Fruit fly (Drosophila melanogaster) whole organism, prepupa: ENCODE measurements around the gene Rbbp5.
A peak's percentile ranks its signal among the peaks of the same experiment; 100 is the strongest.

Source experiments
- Blimp-1 ChIP-seq: fragments of 200-800 bp; sonication (Bioruptor generic); optimal IDR thresholded peaks from 3 replicates; lab custom pipeline; 2017; ENCODE audit warnings: missing biosample characterization, missing genetic modification characterization, mild to moderate bottlenecking, moderate library complexity, missing genetic modification reagents
- CG10631 ChIP-seq: fragments of 200-800 bp; sonication (Bioruptor generic); optimal IDR thresholded peaks from 2 replicates; lab custom pipeline; 2016; ENCODE audit warnings: missing biosample characterization, missing genetic modification characterization
- CG11294 ChIP-seq: fragments of 200-800 bp; sonication (Bioruptor generic); IDR thresholded peaks from 2 replicates; pipeline ENCODE4 v1.3.6; 2022; ENCODE audit warnings: missing biosample characterization, missing genetic modification characterization
- CG11762 ChIP-seq: fragments of 200-800 bp; sonication (Bioruptor generic); optimal IDR thresholded peaks from 3 replicates; lab custom pipeline; 2016; ENCODE audit warnings: missing biosample characterization, missing genetic modification characterization; ENCODE audit not compliant: insufficient read depth
- CG11902 ChIP-seq: fragments of 200-800 bp; sonication (Bioruptor generic); optimal IDR thresholded peaks from 3 replicates; lab custom pipeline; 2016; ENCODE audit warnings: missing biosample characterization, missing genetic modification characterization
- CG15336 ChIP-seq: fragments of 200-800 bp; sonication (Bioruptor generic); IDR thresholded peaks from 2 replicates; pipeline ENCODE4 v1.3.6; 2022; ENCODE audit warnings: missing biosample characterization, missing genetic modification characterization
- CG1621 ChIP-seq: fragments of 200-800 bp; sonication (Bioruptor generic); optimal IDR thresholded peaks from 3 replicates; lab custom pipeline; 2018; ENCODE audit warnings: missing biosample characterization, mild to moderate bottlenecking, missing genetic modification characterization
- CG16779 ChIP-seq: fragments of 200-800 bp; sonication (Bioruptor generic); optimal IDR thresholded peaks from 3 replicates; lab custom pipeline; 2017; ENCODE audit warnings: missing biosample characterization, mild to moderate bottlenecking, missing genetic modification characterization
- CG34406 ChIP-seq: fragments of 200-800 bp; sonication (Bioruptor generic); optimal IDR thresholded peaks from 3 replicates; lab custom pipeline; 2016; ENCODE audit warnings: missing biosample characterization, missing genetic modification characterization
- CG3919 ChIP-seq: fragments of 200-800 bp; sonication (Bioruptor generic); optimal IDR thresholded peaks from 3 replicates; lab custom pipeline; 2016; ENCODE audit warnings: missing biosample characterization, missing genetic modification characterization
- CG6163 ChIP-seq: fragments of 200-800 bp; sonication (Bioruptor generic); IDR thresholded peaks from 3 replicates; pipeline ENCODE4 v1.3.6; 2022; ENCODE audit warnings: missing biosample characterization, missing genetic modification characterization
- CG6276 ChIP-seq: fragments of 200-800 bp; sonication (Bioruptor generic); optimal IDR thresholded peaks from 2 replicates; lab custom pipeline; 2017; ENCODE audit warnings: missing biosample characterization, mild to moderate bottlenecking, missing genetic modification characterization
- CG6854 ChIP-seq: fragments of 200-800 bp; sonication (Bioruptor generic); optimal IDR thresholded peaks from 2 replicates; lab custom pipeline; 2017; ENCODE audit warnings: missing biosample characterization, mild to moderate bottlenecking, missing genetic modification characterization
- CG7368 ChIP-seq: fragments of 200-800 bp; sonication (Bioruptor generic); optimal IDR thresholded peaks from 3 replicates; lab custom pipeline; 2016; ENCODE audit warnings: missing biosample characterization, missing genetic modification characterization
- CG8119 ChIP-seq: fragments of 200-800 bp; sonication (Bioruptor generic); IDR thresholded peaks from 3 replicates; pipeline ENCODE4 v1.3.6; 2022; ENCODE audit warnings: missing biosample characterization, missing genetic modification characterization
- CG8632 ChIP-seq: fragments of 200-800 bp; sonication (Bioruptor generic); optimal IDR thresholded peaks from 3 replicates; lab custom pipeline; 2016; ENCODE audit warnings: missing biosample characterization, missing genetic modification characterization
- Eip75B ChIP-seq: fragments of 200-800 bp; sonication (Bioruptor generic); optimal IDR thresholded peaks from 3 replicates; lab custom pipeline; 2016; ENCODE audit warnings: missing biosample characterization, missing genetic modification characterization
- Gug ChIP-seq: fragments of 200-800 bp; sonication (Bioruptor generic); IDR thresholded peaks from 2 replicates; pipeline ENCODE4 v1.3.6; 2022; ENCODE audit warnings: missing biosample characterization, missing genetic modification characterization
- Hr38 ChIP-seq: sonication (Bioruptor generic); optimal IDR thresholded peaks from 2 replicates; lab custom pipeline; 2016; ENCODE audit warnings: missing biosample characterization, missing genetic modification characterization
- Hr39 ChIP-seq: fragments of 200-800 bp; sonication (Bioruptor generic); optimal IDR thresholded peaks from 2 replicates; lab custom pipeline; 2016; ENCODE audit warnings: missing biosample characterization, missing genetic modification characterization
- Lpt ChIP-seq: fragments of 200-800 bp; sonication (Bioruptor generic); optimal IDR thresholded peaks from 3 replicates; lab custom pipeline; 2016; ENCODE audit warnings: missing biosample characterization, missing genetic modification characterization
- Met ChIP-seq: fragments of 200-800 bp; sonication (Bioruptor generic); optimal IDR thresholded peaks from 3 replicates; lab custom pipeline; 2016; ENCODE audit warnings: missing biosample characterization, missing genetic modification characterization
- Smox ChIP-seq: fragments of 200-800 bp; sonication (Bioruptor generic); optimal IDR thresholded peaks from 3 replicates; lab custom pipeline; 2016; ENCODE audit warnings: missing biosample characterization, missing genetic modification characterization
- Sox15 ChIP-seq: fragments of 200-800 bp; sonication (Bioruptor generic); optimal IDR thresholded peaks from 3 replicates; lab custom pipeline; 2016; ENCODE audit warnings: missing biosample characterization, missing genetic modification characterization
- achi ChIP-seq: fragments of 200-800 bp; sonication (Bioruptor generic); optimal IDR thresholded peaks from 3 replicates; lab custom pipeline; 2016; ENCODE audit warnings: missing biosample characterization, missing genetic modification characterization
- acj6 ChIP-seq: fragments of 200-800 bp; sonication (Bioruptor generic); optimal IDR thresholded peaks from 3 replicates; lab custom pipeline; 2016; ENCODE audit warnings: missing biosample characterization, missing genetic modification characterization
- dac ChIP-seq: fragments of 200-800 bp; sonication (Bioruptor generic); optimal IDR thresholded peaks from 2 replicates; lab custom pipeline; 2017; ENCODE audit warnings: missing biosample characterization, mild to moderate bottlenecking, missing genetic modification characterization
- dsx ChIP-seq: fragments of 200-800 bp; optimal IDR thresholded peaks from 3 replicates; lab custom pipeline; 2019; ENCODE audit warnings: missing biosample characterization, mild to moderate bottlenecking, missing genetic modification characterization, moderate library complexity; ENCODE audit not compliant: poor library complexity, severe bottlenecking
- eg ChIP-seq: fragments of 200-800 bp; sonication (Bioruptor generic); IDR thresholded peaks from 3 replicates; pipeline ENCODE4 v1.3.6; 2022; ENCODE audit warnings: missing biosample characterization, missing genetic modification characterization
- fd59A ChIP-seq: fragments of 200-800 bp; sonication (Bioruptor generic); optimal IDR thresholded peaks from 2 replicates; lab custom pipeline; 2017; ENCODE audit warnings: missing biosample characterization, mild to moderate bottlenecking, missing genetic modification characterization, missing genetic modification reagents
- fd85E ChIP-seq: fragments of 200-800 bp; sonication (Bioruptor generic); optimal IDR thresholded peaks from 3 replicates; lab custom pipeline; 2016; ENCODE audit warnings: missing biosample characterization, missing genetic modification characterization
- fkh ChIP-seq: fragments of 200-800 bp; sonication (Bioruptor generic); optimal IDR thresholded peaks from 3 replicates; lab custom pipeline; 2017; ENCODE audit warnings: missing biosample characterization, mild to moderate bottlenecking, missing genetic modification characterization, moderate library complexity
- lz ChIP-seq: fragments of 200-800 bp; sonication (Bioruptor generic); optimal IDR thresholded peaks from 3 replicates; lab custom pipeline; 2016; ENCODE audit warnings: missing biosample characterization, missing genetic modification characterization
- pdm3 ChIP-seq: fragments of 200-800 bp; sonication (Bioruptor generic); optimal IDR thresholded peaks from 3 replicates; lab custom pipeline; 2016; ENCODE audit warnings: missing biosample characterization, missing genetic modification characterization
- spab ChIP-seq: fragments of 200-800 bp; sonication (Bioruptor generic); optimal IDR thresholded peaks from 2 replicates; lab custom pipeline; 2017; ENCODE audit warnings: missing biosample characterization, mild to moderate bottlenecking, missing genetic modification characterization, missing genetic modification reagents
- topi ChIP-seq: fragments of 200-800 bp; sonication (Bioruptor generic); optimal IDR thresholded peaks from 3 replicates; lab custom pipeline; 2016; ENCODE audit warnings: missing biosample characterization, missing genetic modification characterization

The Rbbp5 gene

DNA sequence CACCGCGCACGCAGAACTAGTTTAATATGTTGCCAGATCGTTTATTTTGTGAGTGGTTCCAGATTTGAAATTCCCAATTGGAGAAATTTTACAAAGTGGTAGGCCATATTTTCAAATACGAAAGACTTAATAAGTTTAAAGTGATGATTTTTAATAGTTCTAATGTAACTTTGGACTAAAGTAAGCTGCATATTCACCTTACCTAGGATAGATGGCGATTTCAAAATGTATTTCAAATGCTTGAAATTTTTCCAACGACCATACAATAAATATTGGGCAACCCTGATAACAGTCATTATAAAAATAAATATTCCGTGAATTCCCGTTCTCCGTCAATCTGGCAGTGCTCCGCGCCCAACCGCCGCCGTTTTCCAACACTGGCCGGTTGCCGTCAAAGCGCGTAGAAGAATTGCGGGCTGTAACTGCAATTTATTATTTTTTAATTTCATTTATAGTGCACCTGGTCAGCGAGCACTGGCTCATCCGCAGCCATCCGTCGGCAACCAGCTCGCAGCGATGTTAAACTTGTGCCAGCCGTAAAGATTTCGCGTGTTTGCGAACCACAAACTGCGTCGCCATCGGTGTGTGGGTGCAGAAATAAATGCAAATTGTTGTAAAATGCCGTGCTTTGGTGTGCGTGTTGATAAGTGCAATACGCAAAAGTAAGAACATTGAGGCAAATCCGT, 28.3 kb upstream of the Rbbp5 start, which contains the start of the genes Ide and RhoBTB (continued):
- TF ChIP-seq Lpt: peak; percentile 64
- TF ChIP-seq CG10631 (GFP tag; lab: Kevin White, UChicago): peak; percentile 86
- peak; percentile 55 for TF ChIP-seq CG7368 (GFP tag; lab: Kevin White, UChicago)
- peak; percentile 81 for TF ChIP-seq Gug (GFP tag; lab: Robert Waterston, UW)
- no peak for TF ChIP-seq pdm3 (GFP tag; lab: Kevin White, UChicago)
- TF ChIP-seq CG6276: no peak
- peak; percentile 59 for TF ChIP-seq fd59A
- TF ChIP-seq CG34406 (GFP tag; lab: Kevin White, UChicago): peak; percentile 69
- TF ChIP-seq CG11762: peak; percentile 78
- TF ChIP-seq acj6 (GFP tag; lab: Kevin White, UChicago): peak; percentile 88
- TF ChIP-seq Blimp-1: peak; percentile 41
- peak; percentile 32 for TF ChIP-seq spab

DNA sequence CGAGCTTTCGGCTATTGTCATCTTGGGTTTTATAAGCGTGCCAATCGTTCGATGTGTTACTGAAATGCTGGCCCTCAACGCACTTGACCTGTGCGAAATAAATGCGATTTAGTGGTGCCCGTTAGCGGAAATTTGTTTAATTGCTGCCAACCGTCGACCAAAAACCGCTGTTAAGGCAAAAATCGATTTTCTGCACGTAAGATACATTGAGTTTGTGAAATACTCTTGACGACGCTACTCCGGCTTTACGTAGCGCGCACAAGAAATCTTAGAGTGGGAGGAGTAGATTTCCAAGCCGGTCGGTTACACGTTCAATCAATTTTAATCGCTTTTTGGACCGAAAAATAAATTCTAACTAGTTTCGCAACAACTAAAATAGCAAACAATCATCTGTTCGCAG, 27.7 kb upstream of the Rbbp5 start:
- TF ChIP-seq CG3919 (GFP tag; lab: Kevin White, UChicago): no peak
- TF ChIP-seq CG8632 (GFP tag; lab: Kevin White, UChicago): no peak
- no peak for TF ChIP-seq CG6276
- TF ChIP-seq Sox15 (GFP tag; lab: Kevin White, UChicago): no peak
- no peak for TF ChIP-seq Hr38 (GFP tag; lab: Kevin White, UChicago)
- no peak for TF ChIP-seq acj6 (GFP tag; lab: Kevin White, UChicago)
- no peak for TF ChIP-seq fd85E (GFP tag; lab: Kevin White, UChicago)
- TF ChIP-seq fd59A: no peak

DNA sequence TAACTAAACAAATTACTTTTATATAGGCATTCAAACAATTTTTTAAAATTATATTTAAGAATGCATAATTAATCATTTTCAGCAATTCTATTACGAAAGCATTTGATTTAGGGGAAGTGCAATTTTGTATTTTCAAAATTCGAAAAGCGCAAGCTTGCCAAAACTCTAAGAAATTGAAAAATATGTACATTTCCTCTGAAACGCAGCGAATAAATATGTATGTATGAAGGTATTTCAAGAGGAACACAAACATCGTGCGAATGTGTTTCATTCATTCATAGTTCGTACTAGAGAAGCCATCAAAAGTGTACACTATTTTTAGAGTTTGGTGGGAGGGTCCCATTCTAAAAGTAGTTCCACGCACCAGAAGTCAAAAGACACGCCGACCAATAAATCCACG, 22.3 kb upstream of the Rbbp5 start, which contains the start of gene CG13247:
Gene CG13247, plus strand, starts transcription at position 301 of the 400 bp plus-strand sequence.
- TF ChIP-seq CG16779 (tag; lab: Kevin White, UChicago): no peak
- no peak for TF ChIP-seq lz
- no peak for TF ChIP-seq fkh (GFP tag; lab: Kevin White, UChicago)
- TF ChIP-seq CG6163 (GFP tag; lab: Robert Waterston, UW): no peak
- no peak for TF ChIP-seq Smox (GFP tag; lab: Kevin White, UChicago)
- TF ChIP-seq topi: no peak
- TF ChIP-seq Met (GFP tag; lab: Kevin White, UChicago): no peak
- no peak for TF ChIP-seq dac
- no peak for TF ChIP-seq pdm3 (GFP tag; lab: Kevin White, UChicago)
- no peak for TF ChIP-seq CG6276
- no peak for TF ChIP-seq CG7368 (GFP tag; lab: Kevin White, UChicago)
- TF ChIP-seq CG8632 (GFP tag; lab: Kevin White, UChicago): no peak
- TF ChIP-seq Hr38 (GFP tag; lab: Kevin White, UChicago): no peak
- no peak for TF ChIP-seq Gug (GFP tag; lab: Robert Waterston, UW)
- TF ChIP-seq CG11294 (GFP tag; lab: Robert Waterston, UW): no peak
- no peak for TF ChIP-seq CG8119
- no peak for TF ChIP-seq CG10631 (GFP tag; lab: Kevin White, UChicago)
- no peak for TF ChIP-seq achi (GFP tag; lab: Kevin White, UChicago)

DNA sequence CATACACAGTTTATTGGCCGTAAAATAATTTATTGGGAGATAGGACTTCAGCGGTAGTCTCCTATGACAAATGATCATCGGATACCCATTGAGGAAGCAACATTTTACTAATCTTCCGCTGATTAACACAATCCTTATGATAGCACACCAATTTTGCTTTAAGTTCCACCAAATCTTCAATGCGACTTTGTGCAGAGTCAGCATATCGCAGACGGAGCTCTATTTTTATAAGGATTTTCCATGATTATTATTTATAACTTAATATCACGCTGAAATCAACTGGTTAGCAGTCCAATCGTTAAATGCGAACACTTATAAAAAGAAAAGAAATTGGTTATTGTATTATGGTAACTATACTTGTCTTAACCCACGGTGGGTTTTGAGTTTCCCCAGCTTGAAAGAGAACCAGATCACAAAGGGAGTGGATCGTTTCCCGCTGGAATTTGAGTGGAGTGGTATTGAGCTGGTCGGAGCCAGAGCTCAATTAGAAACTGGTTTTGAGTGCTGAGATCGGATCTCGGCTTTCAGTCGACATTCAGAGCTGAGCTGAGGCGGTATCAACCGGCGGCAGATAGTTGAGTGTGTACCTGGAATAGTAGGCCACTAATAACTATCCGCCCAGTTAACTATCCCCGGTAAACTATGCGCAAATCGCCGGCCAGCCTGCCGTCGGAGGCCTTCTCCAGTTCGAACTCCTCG, 19.1 kb upstream of the Rbbp5 start, which contains the start of the genes Toll-9 and in:
Gene Toll-9, minus strand, starts transcription at position 51 of the 699 bp plus-strand sequence.
Gene in, plus strand, starts transcription at position 525 of the 699 bp plus-strand sequence.
- TF ChIP-seq eg (GFP tag; lab: Robert Waterston, UW) (peak; percentile 28; the same call in 1 of the 3 replicates), dsx (no peak), Hr38 (GFP tag; lab: Kevin White, UChicago) (no peak), CG8119 (peak; percentile 39; the same call in 1 of the 3 replicates), CG6854 (GFP tag; lab: Kevin White, UChicago) (peak; percentile 48), CG15336 (GFP tag; lab: Robert Waterston, UW) (peak; percentile 33; the same call in 1 of the 2 replicates), pdm3 (GFP tag; lab: Kevin White, UChicago) (no peak), Hr39 (GFP tag; lab: Kevin White, UChicago) (no peak), CG11902 (GFP tag; lab: Kevin White, UChicago) (no peak), CG1621 (tag; lab: Kevin White, UChicago) (peak; percentile 59), Eip75B (no peak)
